Worm (Caenorhabditis elegans): ENCODE measurements around the gene F23F1.5.

- TF ChIP-seq flt-1 (GFP tag; IDR thresholded peaks at IDR 0.05) (no peak), klf-2 (GFP tag; conservative IDR thresholded peaks at IDR 0.05) (no peak), ref-1 (GFP tag; conservative IDR thresholded peaks at IDR 0.05) (no peak), ztf-23 (GFP tag; IDR thresholded peaks at IDR 0.05) (no peak), T22C8.4 (GFP tag; IDR thresholded peaks at IDR 0.05) (no peak), med-1 (GFP tag; optimal IDR thresholded peaks at IDR 0.05; ENCODE audit: insufficient read depth) (no peak), ztf-29 (GFP tag; IDR thresholded peaks at IDR 0.05) (no peak), cog-1 (tag; optimal IDR thresholded peaks at IDR 0.05) (no peak), tab-1 (GFP tag; IDR thresholded peaks at IDR 0.05) (no peak)
These were observed 29.6 kb upstream of the F23F1.5 start, which contains the start of gene C23H3.2 for ce11 chrII:61013-61412.

All from whole organism, midembryonic.